Worm (Caenorhabditis elegans) whole organism, L3 larva: ENCODE results near the gene ZC204.12.

Experiments used
- R02D3.7 ChIP-seq: fragments of 150-350 bp; optimal IDR thresholded peaks from 2 replicates; lab custom pipeline; 2014; ENCODE audit warnings: missing biosample characterization, missing genetic modification characterization
- ZK546.5 ChIP-seq: sonication (generic microtip); optimal IDR thresholded peaks from 2 replicates; lab custom pipeline; 2017; ENCODE audit warnings: missing biosample characterization, missing genetic modification characterization
- aly-2 ChIP-seq: fragments of 150-350 bp; optimal IDR thresholded peaks from 2 replicates; lab custom pipeline; 2014; ENCODE audit warnings: missing biosample characterization, missing genetic modification characterization
- ama-1 ChIP-seq: fragments of 150-350 bp; optimal IDR thresholded peaks from 2 replicates; lab custom pipeline; 2018
- ceh-28 ChIP-seq: fragments of 150-350 bp; optimal IDR thresholded peaks from 2 replicates; lab custom pipeline; 2014; ENCODE audit warnings: missing biosample characterization, missing genetic modification reagents, missing genetic modification characterization
- ceh-82 ChIP-seq: fragments of 150-350 bp; optimal IDR thresholded peaks from 2 replicates; lab custom pipeline; 2014; ENCODE audit warnings: missing biosample characterization, missing genetic modification characterization
- ceh-9 ChIP-seq: sonication (generic microtip); optimal IDR thresholded peaks from 2 replicates; lab custom pipeline; 2018; ENCODE audit warnings: missing biosample characterization, missing genetic modification characterization
- daf-12 ChIP-seq: fragments of 150-350 bp; optimal IDR thresholded peaks from 2 replicates; lab custom pipeline; 2014; ENCODE audit warnings: missing biosample characterization, missing genetic modification reagents, missing genetic modification characterization
- egl-5 ChIP-seq: fragments of 150-350 bp; optimal IDR thresholded peaks from 2 replicates; lab custom pipeline; 2017; ENCODE audit warnings: missing biosample characterization, missing genetic modification reagents, missing genetic modification characterization, inconsistent platforms
- elt-1 ChIP-seq: fragments of 150-350 bp; optimal IDR thresholded peaks from 2 replicates; lab custom pipeline; 2014; ENCODE audit warnings: missing biosample characterization, missing genetic modification characterization
- elt-2 ChIP-seq: sonication (generic microtip); optimal IDR thresholded peaks from 2 replicates; lab custom pipeline; 2016; ENCODE audit warnings: missing genetic modification reagents, mild to moderate bottlenecking, missing genetic modification characterization, missing compliant biosample characterization
- fkh-10 ChIP-seq: sonication (generic microtip); optimal IDR thresholded peaks from 2 replicates; lab custom pipeline; 2017; ENCODE audit warnings: missing biosample characterization, missing genetic modification reagents, missing genetic modification characterization
- hmg-11 ChIP-seq: sonication (generic microtip); optimal IDR thresholded peaks from 2 replicates; lab custom pipeline; 2016; ENCODE audit warnings: missing genetic modification characterization, missing compliant biosample characterization
- jun-1 ChIP-seq: fragments of 150-350 bp; optimal IDR thresholded peaks from 2 replicates; lab custom pipeline; 2014; ENCODE audit warnings: missing biosample characterization, missing genetic modification reagents, missing genetic modification characterization
- lin-15B ChIP-seq: fragments of 150-350 bp; optimal IDR thresholded peaks from 2 replicates; lab custom pipeline; 2014; ENCODE audit warnings: missing biosample characterization, missing genetic modification characterization
- lin-39 ChIP-seq: fragments of 150-350 bp; optimal IDR thresholded peaks from 2 replicates; lab custom pipeline; 2018; ENCODE audit warnings: missing biosample characterization, missing genetic modification reagents, missing genetic modification characterization
- lsy-12 ChIP-seq: sonication (generic microtip); optimal IDR thresholded peaks from 2 replicates; lab custom pipeline; 2016; ENCODE audit warnings: mild to moderate bottlenecking, missing genetic modification characterization, missing compliant biosample characterization
- nfya-1 ChIP-seq: sonication (generic microtip); optimal IDR thresholded peaks from 2 replicates; lab custom pipeline; 2017; ENCODE audit warnings: missing genetic modification characterization, mild to moderate bottlenecking, missing compliant biosample characterization, antibody characterized with exemption, moderate library complexity; ENCODE audit not compliant: insufficient read depth
- nhr-11 ChIP-seq: fragments of 150-350 bp; optimal IDR thresholded peaks from 2 replicates; lab custom pipeline; 2014; ENCODE audit warnings: missing biosample characterization, missing genetic modification characterization
- nhr-12 ChIP-seq: fragments of 150-350 bp; optimal IDR thresholded peaks from 2 replicates; lab custom pipeline; 2014; ENCODE audit warnings: missing biosample characterization, missing genetic modification characterization
- nhr-23 ChIP-seq: fragments of 150-350 bp; optimal IDR thresholded peaks from 2 replicates; lab custom pipeline; 2014; ENCODE audit warnings: missing biosample characterization, missing genetic modification reagents, missing genetic modification characterization
- nhr-25 ChIP-seq: sonication (generic microtip); optimal IDR thresholded peaks from 2 replicates; lab custom pipeline; 2017; ENCODE audit warnings: missing biosample characterization, missing genetic modification characterization
- nhr-28 ChIP-seq: fragments of 150-350 bp; optimal IDR thresholded peaks from 2 replicates; lab custom pipeline; 2014; ENCODE audit warnings: missing biosample characterization, missing genetic modification characterization
- nhr-43 ChIP-seq: sonication (generic microtip); optimal IDR thresholded peaks from 2 replicates; lab custom pipeline; 2016; ENCODE audit warnings: mild to moderate bottlenecking, missing genetic modification characterization, missing compliant biosample characterization; ENCODE audit not compliant: poor library complexity, severe bottlenecking
- nhr-67 ChIP-seq: fragments of 150-350 bp; optimal IDR thresholded peaks from 2 replicates; lab custom pipeline; 2014; ENCODE audit warnings: missing biosample characterization, missing genetic modification characterization
- nhr-76 ChIP-seq: fragments of 150-350 bp; sonication (generic microtip); optimal IDR thresholded peaks from 5 replicates; lab custom pipeline; 2014; ENCODE audit warnings: missing biosample characterization, missing genetic modification characterization
- nhr-77 ChIP-seq: fragments of 150-350 bp; optimal IDR thresholded peaks from 2 replicates; lab custom pipeline; 2014; ENCODE audit warnings: missing biosample characterization, missing genetic modification characterization
- pha-4 ChIP-seq: fragments of 150-350 bp; optimal IDR thresholded peaks from 2 replicates; lab custom pipeline; 2014; ENCODE audit warnings: missing biosample characterization, missing genetic modification reagents, missing genetic modification characterization
- pqm-1 ChIP-seq: fragments of 150-350 bp; optimal IDR thresholded peaks from 2 replicates; lab custom pipeline; 2017; ENCODE audit warnings: missing biosample characterization, missing genetic modification characterization, inconsistent platforms
- sea-2 ChIP-seq: fragments of 150-350 bp; sonication (generic microtip); optimal IDR thresholded peaks from 4 replicates; lab custom pipeline; 2014; ENCODE audit warnings: missing biosample characterization, missing genetic modification reagents, missing genetic modification characterization
- snpc-4 ChIP-seq: fragments of 150-350 bp; optimal IDR thresholded peaks from 2 replicates; lab custom pipeline; 2014; ENCODE audit warnings: missing biosample characterization, missing genetic modification characterization
- tbx-2 ChIP-seq: sonication (generic microtip); optimal IDR thresholded peaks from 2 replicates; lab custom pipeline; 2016; ENCODE audit warnings: mild to moderate bottlenecking, missing genetic modification characterization, missing compliant biosample characterization
- unc-39 ChIP-seq: sonication (generic microtip); optimal IDR thresholded peaks from 4 replicates; lab custom pipeline; 2017; ENCODE audit warnings: missing biosample characterization, missing genetic modification characterization
- unc-62 ChIP-seq: fragments of 150-350 bp; sonication (generic microtip); optimal IDR thresholded peaks from 4 replicates; lab custom pipeline; 2014; ENCODE audit warnings: missing biosample characterization, missing genetic modification reagents, missing genetic modification characterization
- zag-1 ChIP-seq: fragments of 150-350 bp; optimal IDR thresholded peaks from 2 replicates; lab custom pipeline; 2014; ENCODE audit warnings: missing biosample characterization, missing genetic modification characterization
- ztf-11 ChIP-seq: fragments of 150-350 bp; optimal IDR thresholded peaks from 2 replicates; lab custom pipeline; 2014; ENCODE audit warnings: missing biosample characterization, missing genetic modification characterization
- ztf-4 ChIP-seq: fragments of 150-350 bp; optimal IDR thresholded peaks from 2 replicates; lab custom pipeline; 2014; ENCODE audit warnings: missing biosample characterization, missing genetic modification characterization

The ZC204.12 gene

DNA sequence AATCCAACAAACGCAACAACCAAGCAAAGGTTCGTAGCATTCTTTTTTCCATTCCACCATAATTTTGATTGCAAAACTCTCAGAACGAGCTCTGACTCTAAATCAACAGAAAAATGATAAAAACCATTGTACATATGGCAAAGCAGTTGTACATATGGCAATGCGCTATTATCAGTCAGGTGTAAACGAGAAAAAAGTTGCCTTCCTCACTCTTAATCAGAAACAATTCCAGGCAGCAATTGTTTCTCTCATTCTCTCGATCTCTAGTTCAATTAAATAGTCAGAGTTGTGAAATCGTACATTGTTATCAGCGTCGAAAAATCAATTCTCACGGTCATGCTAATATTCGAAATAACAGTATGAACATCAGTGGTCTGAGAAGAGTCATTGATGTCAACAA is 35.3 kb downstream of the ZC204.12 start:
- TF ChIP-seq nhr-11 (tag; lab: Kevin White, UChicago) = no peak
- no peak for TF ChIP-seq unc-62 (GFP tag; lab: Kevin White, UChicago)
- no peak for TF ChIP-seq elt-1 (tag; lab: Kevin White, UChicago)
- no peak for TF ChIP-seq ceh-82
- TF ChIP-seq pha-4 = peak; percentile 65
- TF ChIP-seq nfya-1 = no peak
- peak; percentile 84 for TF ChIP-seq pqm-1
- peak; percentile 93 for TF ChIP-seq elt-2
- TF ChIP-seq snpc-4 (tag; lab: Kevin White, UChicago) = no peak
- TF ChIP-seq jun-1 = peak; percentile 67

ce11 chrII:1621180-1621579 is 35.9 kb downstream of the ZC204.12 start, which contains the start of gene fbxa-158:
Gene fbxa-158 (minus strand): TSS chrII:1621280.
- TF ChIP-seq nhr-23 (tag; lab: Kevin White, UChicago) (no peak), egl-5 (tag; lab: Kevin White, UChicago) (no peak), pqm-1 (no peak), nhr-25 (tag; lab: Kevin White, UChicago) (no peak), zag-1 (no peak), hmg-11 (tag; lab: Kevin White, UChicago) (no peak), ztf-4 (tag; lab: Kevin White, UChicago) (no peak), lsy-12 (no peak), lin-15B (tag; lab: Kevin White, UChicago) (no peak), unc-39 (tag; lab: Kevin White, UChicago) (no peak), ceh-82 (no peak), ama-1 (lab: Kevin White, UChicago) (no peak), nhr-28 (tag; lab: Kevin White, UChicago) (no peak), daf-12 (no peak), ztf-11 (tag; lab: Kevin White, UChicago) (no peak), nhr-76 (tag; lab: Kevin White, UChicago) (no peak)

- TF ChIP-seq snpc-4 (tag; lab: Kevin White, UChicago) (no peak), daf-12 (no peak), lin-39 (tag; lab: Kevin White, UChicago) (no peak), nhr-23 (tag; lab: Kevin White, UChicago) (no peak), tbx-2 (tag; lab: Kevin White, UChicago) (no peak), ZK546.5 (tag; lab: Kevin White, UChicago) (no peak), egl-5 (tag; lab: Kevin White, UChicago) (no peak), sea-2 (no peak), ama-1 (lab: Kevin White, UChicago) (no peak), nhr-77 (tag; lab: Kevin White, UChicago) (no peak), ztf-11 (tag; lab: Kevin White, UChicago) (no peak), nhr-12 (tag; lab: Kevin White, UChicago) (no peak), nhr-67 (tag; lab: Kevin White, UChicago) (no peak)
Observed at ce11 chrII:1618948-1619347, 38.2 kb downstream of the ZC204.12 start, which contains the start of gene fbxa-166. Gene fbxa-166 (minus strand): TSS chrII:1619048.

ce11 chrII:1616382-1616781 is 40.7 kb downstream of the ZC204.12 start, which contains the start of gene fbxa-165:
Gene fbxa-165 (minus strand): TSS chrII:1616482.
- no peak for TF ChIP-seq R02D3.7 (tag; lab: Kevin White, UChicago)
- no peak for TF ChIP-seq lin-39 (tag; lab: Kevin White, UChicago)
- no peak for TF ChIP-seq ztf-11 (tag; lab: Kevin White, UChicago)
- TF ChIP-seq nhr-28 (tag; lab: Kevin White, UChicago) = no peak
- TF ChIP-seq ZK546.5 (tag; lab: Kevin White, UChicago) = no peak
- TF ChIP-seq hmg-11 (tag; lab: Kevin White, UChicago) = no peak
- no peak for TF ChIP-seq sea-2
- no peak for TF ChIP-seq lin-15B (tag; lab: Kevin White, UChicago)
- TF ChIP-seq ceh-28 (tag; lab: Kevin White, UChicago) = no peak
- TF ChIP-seq ceh-9 = no peak
- no peak for TF ChIP-seq nfya-1
- TF ChIP-seq egl-5 (tag; lab: Kevin White, UChicago) = no peak
- TF ChIP-seq aly-2 (tag; lab: Kevin White, UChicago) = no peak

DNA sequence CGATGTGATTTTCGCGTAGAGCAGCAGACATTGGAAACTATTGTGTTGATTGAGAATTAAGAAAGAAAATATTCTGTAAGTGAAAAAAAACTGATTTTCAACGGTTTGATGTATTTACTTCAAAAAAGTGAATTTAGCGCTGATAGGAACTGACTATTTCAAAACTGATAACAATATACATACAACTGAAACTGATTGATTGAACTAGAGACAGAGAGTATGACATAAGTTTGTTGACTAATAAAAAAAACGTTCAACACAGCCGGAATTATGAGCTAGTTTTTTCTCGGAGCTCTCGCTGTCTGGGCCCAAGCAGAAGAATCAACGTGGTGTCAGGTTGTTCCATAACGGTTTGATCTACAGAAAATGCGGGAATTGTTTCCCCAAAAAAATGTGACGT is 43.1 kb downstream of the ZC204.12 start, which contains the start of gene fbxa-164:
Gene fbxa-164 (minus strand): TSS at position 101 of the 400 bp plus-strand sequence.
- TF ChIP-seq nhr-43 (tag; lab: Kevin White, UChicago) (no peak), unc-39 (tag; lab: Kevin White, UChicago) (no peak), elt-2 (peak; percentile 32), aly-2 (tag; lab: Kevin White, UChicago) (no peak), pha-4 (peak; percentile 11), hmg-11 (tag; lab: Kevin White, UChicago) (no peak), nhr-67 (tag; lab: Kevin White, UChicago) (no peak), fkh-10 (GFP tag; lab: Kevin White, UChicago) (no peak)
